Fruit fly (Drosophila melanogaster): ENCODE data around the gene tld.

Gene tld

dm6 chr3R:24777101-24777500, 27.6 kb downstream of the tld start:
- TF ChIP-seq N (GFP tag; optimal IDR thresholded peaks at IDR 0.05), result no peak
- no peak for TF ChIP-seq fru (GFP tag; optimal IDR thresholded peaks at IDR 0.05)
- TF ChIP-seq Rel (GFP tag; optimal IDR thresholded peaks at IDR 0.05), result no peak
- TF ChIP-seq Rel (tag; optimal IDR thresholded peaks at IDR 0.05), result no peak
- TF ChIP-seq Hnf4 (GFP tag; optimal IDR thresholded peaks at IDR 0.05), result no peak
- no peak for TF ChIP-seq Hr78 (GFP tag; optimal IDR thresholded peaks at IDR 0.05)
- no peak for TF ChIP-seq Abd-B (GFP tag; optimal IDR thresholded peaks at IDR 0.05)
- no peak for TF ChIP-seq ey (GFP tag; optimal IDR thresholded peaks at IDR 0.05)
- TF ChIP-seq Sp1 (GFP tag; optimal IDR thresholded peaks at IDR 0.05), result no peak
- TF ChIP-seq foxo (GFP tag; optimal IDR thresholded peaks at IDR 0.05), result no peak
- TF ChIP-seq Jra (GFP tag; optimal IDR thresholded peaks at IDR 0.05), result no peak

- TF ChIP-seq foxo (GFP tag; optimal IDR thresholded peaks at IDR 0.05) (no peak), Vsx2 (GFP tag; optimal IDR thresholded peaks at IDR 0.05; ENCODE audit: partially characterized antibody) (no peak), br (GFP tag; optimal IDR thresholded peaks at IDR 0.05) (no peak), GATAd (GFP tag; optimal IDR thresholded peaks at IDR 0.05) (no peak), Sp1 (GFP tag; optimal IDR thresholded peaks at IDR 0.05) (no peak)
Observed at dm6 chr3R:24778218-24778739, 28.7 kb downstream of the tld start.

- peak; percentile 79 for TF ChIP-seq CG9705 (GFP tag; optimal IDR thresholded peaks at IDR 0.05)
- peak; percentile 71 for TF ChIP-seq h (GFP tag; optimal IDR thresholded peaks at IDR 0.05)
- TF ChIP-seq ey (GFP tag; optimal IDR thresholded peaks at IDR 0.05), result peak; percentile 28
- TF ChIP-seq Jra (GFP tag; optimal IDR thresholded peaks at IDR 0.05), result no peak
- TF ChIP-seq Rel (GFP tag; optimal IDR thresholded peaks at IDR 0.05), result no peak
- peak; percentile 5 for TF ChIP-seq Rel (tag; optimal IDR thresholded peaks at IDR 0.05)
- TF ChIP-seq N (GFP tag; optimal IDR thresholded peaks at IDR 0.05), result no peak
- no peak for TF ChIP-seq usp (GFP tag; optimal IDR thresholded peaks at IDR 0.05)
- peak; percentile 66 for TF ChIP-seq HLH106 (tag; optimal IDR thresholded peaks at IDR 0.05)
- no peak for TF ChIP-seq dl (GFP tag; optimal IDR thresholded peaks at IDR 0.05; ENCODE audit: insufficient read depth in 1 of 2, partially characterized antibody in 2 of 2)
- no peak for TF ChIP-seq Dfd (GFP tag; optimal IDR thresholded peaks at IDR 0.05)
- TF ChIP-seq Hr78 (GFP tag; optimal IDR thresholded peaks at IDR 0.05), result no peak
- peak; percentile 45 for TF ChIP-seq sage (GFP tag; optimal IDR thresholded peaks at IDR 0.05)
- peak; percentile 67 for TF ChIP-seq Sp1 (GFP tag; optimal IDR thresholded peaks at IDR 0.05)
- TF ChIP-seq pan (optimal IDR thresholded peaks at IDR 0.05), result no peak
- peak; percentile 34 for TF ChIP-seq Hr83 (GFP tag; optimal IDR thresholded peaks at IDR 0.05; ENCODE audit: poor library complexity, severe bottlenecking)
- no peak for TF ChIP-seq Hnf4 (GFP tag; optimal IDR thresholded peaks at IDR 0.05)
- TF ChIP-seq lola (GFP tag; optimal IDR thresholded peaks at IDR 0.05), result no peak
- TF ChIP-seq dmrt93B (GFP tag; optimal IDR thresholded peaks at IDR 0.05), result peak; percentile 90
- peak; percentile 47 for TF ChIP-seq fru (GFP tag; optimal IDR thresholded peaks at IDR 0.05)
- TF ChIP-seq woc (GFP tag; optimal IDR thresholded peaks at IDR 0.05), result no peak
- TF ChIP-seq GATAd (GFP tag; optimal IDR thresholded peaks at IDR 0.05), result no peak
- TF ChIP-seq Myc (optimal IDR thresholded peaks at IDR 0.05), result no peak
- peak in 1 of 2 experiments; percentile 47 for TF ChIP-seq foxo (GFP tag; optimal IDR thresholded peaks at IDR 0.05)
- no peak for TF ChIP-seq CrebA (GFP tag; optimal IDR thresholded peaks at IDR 0.05; ENCODE audit: borderline replicate concordance)
- TF ChIP-seq Vsx2 (GFP tag; optimal IDR thresholded peaks at IDR 0.05; ENCODE audit: partially characterized antibody), result no peak
- no peak for TF ChIP-seq tai (GFP tag; optimal IDR thresholded peaks at IDR 0.05)
- no peak for TF ChIP-seq dsf (GFP tag; optimal IDR thresholded peaks at IDR 0.05; ENCODE audit: borderline replicate concordance)
- no peak for TF ChIP-seq Mio (GFP tag; optimal IDR thresholded peaks at IDR 0.05)
- no peak for TF ChIP-seq jim (GFP tag; optimal IDR thresholded peaks at IDR 0.05)
- no peak for TF ChIP-seq Abd-B (GFP tag; optimal IDR thresholded peaks at IDR 0.05)
- TF ChIP-seq br (GFP tag; optimal IDR thresholded peaks at IDR 0.05), result peak; percentile 49
- TF ChIP-seq brk (GFP tag; optimal IDR thresholded peaks at IDR 0.05), result no peak
- TF ChIP-seq CG32264 (GFP tag; optimal IDR thresholded peaks at IDR 0.05), result peak; percentile 27
- TF ChIP-seq rgr (GFP tag; optimal IDR thresholded peaks at IDR 0.05), result peak; percentile 87
- TF ChIP-seq psq (GFP tag; optimal IDR thresholded peaks at IDR 0.05), result peak; percentile 57
- TF ChIP-seq sv (GFP tag; optimal IDR thresholded peaks at IDR 0.05), result peak; percentile 76
- no peak for TF ChIP-seq Dif (GFP tag; optimal IDR thresholded peaks at IDR 0.05; ENCODE audit: partially characterized antibody)
- TF ChIP-seq OdsH (GFP tag; optimal IDR thresholded peaks at IDR 0.05), result peak; percentile 54
Observed at dm6 chr3R:24787042-24787565, 37.6 kb downstream of the tld start, which contains the start of gene CG5805. CG5805 (minus strand) TSS chr3R:24787421.
